Fruit fly (Drosophila melanogaster) whole organism, embryonic: Measurements from ENCODE around the gene CG9674.

Experiments used
- Atf3 ChIP-seq: fragments of 200-800 bp; sonication (Bioruptor generic); optimal IDR thresholded peaks from 3 replicates; lab custom pipeline; 2016; ENCODE audit warnings: missing biosample characterization, missing genetic modification characterization
- Blimp-1 ChIP-seq: fragments of 200-800 bp; sonication (Bioruptor generic); optimal IDR thresholded peaks from 3 replicates; lab custom pipeline; 2018; ENCODE audit warnings: missing biosample characterization, missing genetic modification characterization, mild to moderate bottlenecking, moderate library complexity, missing genetic modification reagents
- CG1024 ChIP-seq: fragments of 200-800 bp; sonication (Bioruptor generic); IDR thresholded peaks from 2 replicates; pipeline ENCODE4 v1.3.6; 2022; ENCODE audit warnings: missing biosample characterization, missing genetic modification characterization
- CG15479 ChIP-seq: fragments of 200-800 bp; sonication (Bioruptor generic); optimal IDR thresholded peaks from 3 replicates; lab custom pipeline; 2019; ENCODE audit warnings: missing biosample characterization, mild to moderate bottlenecking, missing genetic modification characterization, moderate library complexity
- CG18011 ChIP-seq: fragments of 200-800 bp; sonication (Bioruptor generic); optimal IDR thresholded peaks from 2 replicates; lab custom pipeline; 2017; ENCODE audit warnings: missing biosample characterization, missing genetic modification characterization, mild to moderate bottlenecking, moderate library complexity, missing genotype
- CG1832 ChIP-seq: fragments of 200-800 bp; sonication (Bioruptor generic); optimal IDR thresholded peaks from 2 replicates; lab custom pipeline; 2017; ENCODE audit warnings: missing biosample characterization, mild to moderate bottlenecking, missing genetic modification characterization, inconsistent platforms
- CG30431 ChIP-seq: fragments of 200-800 bp; sonication (Bioruptor generic); optimal IDR thresholded peaks from 2 replicates; lab custom pipeline; 2017; ENCODE audit warnings: missing biosample characterization, missing genetic modification characterization
- CG31441 ChIP-seq: fragments of 200-800 bp; sonication (Bioruptor generic); IDR thresholded peaks from 2 replicates; pipeline ENCODE4 v1.3.6; 2022; ENCODE audit warnings: missing biosample characterization, missing genetic modification characterization
- CG34422 ChIP-seq: fragments of 200-800 bp; sonication (Bioruptor generic); IDR thresholded peaks from 3 replicates; pipeline ENCODE4 v1.3.6; 2022; ENCODE audit warnings: missing biosample characterization, missing genetic modification characterization
- CG3995 ChIP-seq: fragments of 200-800 bp; sonication (Bioruptor generic); optimal IDR thresholded peaks from 3 replicates; lab custom pipeline; 2016; ENCODE audit warnings: missing biosample characterization, missing genetic modification characterization
- CG7745 ChIP-seq: fragments of 200-800 bp; sonication (Bioruptor generic); optimal IDR thresholded peaks from 2 replicates; lab custom pipeline; 2018; ENCODE audit warnings: missing biosample characterization, mild to moderate bottlenecking, missing genetic modification characterization, moderate library complexity
- CG7963 ChIP-seq: fragments of 200-800 bp; sonication (Bioruptor generic); IDR thresholded peaks from 3 replicates; pipeline ENCODE4 v1.3.6; 2022; ENCODE audit warnings: missing biosample characterization, missing genetic modification characterization; ENCODE audit not compliant: partially characterized antibody
- CG9215 ChIP-seq: fragments of 200-800 bp; sonication (Bioruptor generic); IDR thresholded peaks from 2 replicates; pipeline ENCODE4 v1.3.6; 2022; ENCODE audit warnings: missing biosample characterization, missing genetic modification characterization
- CG9609 ChIP-seq: fragments of 200-800 bp; sonication (Bioruptor generic); optimal IDR thresholded peaks from 3 replicates; lab custom pipeline; 2016; ENCODE audit warnings: missing biosample characterization, missing genetic modification characterization
- Dbx ChIP-seq: fragments of 200-800 bp; sonication (Bioruptor generic); IDR thresholded peaks from 3 replicates; pipeline ENCODE4 v1.3.6; 2022; ENCODE audit warnings: missing biosample characterization, missing genetic modification characterization
- Dek ChIP-seq: fragments of 200-800 bp; sonication (Bioruptor generic); optimal IDR thresholded peaks from 3 replicates; lab custom pipeline; 2019; ENCODE audit warnings: missing biosample characterization, mild to moderate bottlenecking, missing genetic modification characterization, moderate library complexity
- Dip2 ChIP-seq: fragments of 200-800 bp; sonication (Bioruptor generic); IDR thresholded peaks from 2 replicates; pipeline ENCODE4 v1.3.6; 2022; ENCODE audit warnings: missing biosample characterization, missing genetic modification characterization
- Drgx ChIP-seq: fragments of 200-800 bp; sonication (Bioruptor generic); IDR thresholded peaks from 2 replicates; pipeline ENCODE4 v1.3.6; 2022; ENCODE audit warnings: missing biosample characterization, missing genetic modification characterization
- Eip74EF ChIP-seq, 2 experiments: fragments of 200-800 bp in 1 of 2; fragments of >200 bp in 1 of 2; sonication (Bioruptor generic) in 1 of 2; optimal IDR thresholded peaks; 2 replicates each; lab custom pipeline; 2017 to 2019; ENCODE audit warnings: missing biosample characterization in 2 of 2, missing genetic modification characterization in 2 of 2, mild to moderate bottlenecking in 1 of 2, moderate library complexity in 1 of 2
- HLH54F ChIP-seq: fragments of 200-800 bp; sonication (Bioruptor generic); optimal IDR thresholded peaks from 3 replicates; lab custom pipeline; 2016; ENCODE audit warnings: missing biosample characterization, missing genetic modification characterization
- Hr78 ChIP-seq, 2 experiments: fragments of 200-800 bp in 1 of 2; fragments of >200 bp in 1 of 2; sonication (Bioruptor generic) in 1 of 2; optimal IDR thresholded peaks; 2 replicates each; lab custom pipeline; 2017 to 2019; ENCODE audit warnings: missing biosample characterization in 2 of 2, missing genetic modification characterization in 2 of 2, mild to moderate bottlenecking in 1 of 2, moderate library complexity in 1 of 2
- Hsf ChIP-seq: fragments of 200-800 bp; sonication (Bioruptor generic); optimal IDR thresholded peaks from 3 replicates; lab custom pipeline; 2016; ENCODE audit warnings: missing biosample characterization, missing genetic modification characterization
- Kr ChIP-seq: fragments of 200-800 bp; sonication (Bioruptor generic); optimal IDR thresholded peaks from 2 replicates; lab custom pipeline; 2017; ENCODE audit warnings: missing biosample characterization, mild to moderate bottlenecking, missing genetic modification characterization
- Pdp1 ChIP-seq, 2 experiments: fragments of 200-800 bp; sonication (Bioruptor generic); optimal IDR thresholded peaks; 3 replicates each; lab custom pipeline; 2016; ENCODE audit warnings: missing biosample characterization in 2 of 2, missing genetic modification characterization in 2 of 2, mild to moderate bottlenecking in 1 of 2, moderate library complexity in 1 of 2
- Ptx1 ChIP-seq: fragments of 200-800 bp; sonication (Bioruptor generic); IDR thresholded peaks from 2 replicates; pipeline ENCODE4 v1.3.6; 2022; ENCODE audit warnings: missing biosample characterization, missing genetic modification characterization
- al ChIP-seq: fragments of 200-800 bp; sonication (Bioruptor generic); IDR thresholded peaks from 2 replicates; pipeline ENCODE4 v1.3.6; 2022; ENCODE audit warnings: missing biosample characterization, missing genetic modification characterization
- aop ChIP-seq: fragments of 200-800 bp; sonication (Bioruptor generic); IDR thresholded peaks from 2 replicates; pipeline ENCODE4 v1.3.6; 2022; ENCODE audit warnings: missing biosample characterization, missing genetic modification characterization
- ato ChIP-seq: fragments of 200-800 bp; sonication (Bioruptor generic); IDR thresholded peaks from 2 replicates; pipeline ENCODE4 v1.3.6; 2022; ENCODE audit warnings: missing biosample characterization, missing genetic modification characterization; ENCODE audit not compliant: partially characterized antibody
- cg ChIP-seq: fragments of 200-800 bp; sonication (Bioruptor generic); optimal IDR thresholded peaks from 3 replicates; lab custom pipeline; 2019; ENCODE audit warnings: missing biosample characterization, mild to moderate bottlenecking, missing genetic modification characterization, moderate library complexity
- crol ChIP-seq: fragments of 200-800 bp; sonication (Bioruptor generic); IDR thresholded peaks from 2 replicates; pipeline ENCODE4 v1.3.6; 2022; ENCODE audit warnings: missing biosample characterization, missing genetic modification characterization
- danr ChIP-seq: fragments of 200-800 bp; sonication (Bioruptor generic); IDR thresholded peaks from 2 replicates; pipeline ENCODE4 v1.3.6; 2022; ENCODE audit warnings: missing biosample characterization, missing genetic modification characterization
- ftz-f1 ChIP-seq: fragments of 200-800 bp; sonication (Bioruptor generic); optimal IDR thresholded peaks from 2 replicates; lab custom pipeline; 2016; ENCODE audit warnings: missing biosample characterization, missing genetic modification characterization
- gcm ChIP-seq: fragments of 200-800 bp; sonication (Bioruptor generic); optimal IDR thresholded peaks from 2 replicates; lab custom pipeline; 2019; ENCODE audit warnings: missing biosample characterization, mild to moderate bottlenecking, missing genetic modification characterization, moderate library complexity
- ham ChIP-seq: fragments of 200-800 bp; sonication (Bioruptor generic); IDR thresholded peaks from 2 replicates; pipeline ENCODE4 v1.3.6; 2022; ENCODE audit warnings: missing biosample characterization, missing genetic modification characterization
- ken ChIP-seq: fragments of 200-800 bp; sonication (Bioruptor generic); IDR thresholded peaks from 3 replicates; pipeline ENCODE4 v1.3.6; 2022; ENCODE audit warnings: missing biosample characterization, missing genetic modification characterization
- nerfin-1 ChIP-seq: fragments of 200-800 bp; sonication (Bioruptor generic); optimal IDR thresholded peaks from 3 replicates; lab custom pipeline; 2019; ENCODE audit warnings: missing biosample characterization, mild to moderate bottlenecking, missing genetic modification characterization, moderate library complexity
- pho ChIP-seq: fragments of 200-800 bp; sonication (Bioruptor generic); optimal IDR thresholded peaks from 2 replicates; lab custom pipeline; 2016; ENCODE audit warnings: missing biosample characterization, missing genetic modification characterization
- prd ChIP-seq, 3 experiments: fragments of >200 bp in 2 of 3; fragments of 200-800 bp in 1 of 3; sonication (Bioruptor generic) in 1 of 3; optimal IDR thresholded peaks in 2 of 3; IDR thresholded peaks in 1 of 3; 2 replicates in 2 of 3; 3 replicates in 1 of 3; pipeline versions ENCODE4 v1.3.6 to Lab custom; 2017 to 2022; ENCODE audit warnings: missing biosample characterization in 1 of 3, missing genetic modification characterization in 1 of 3
- pros ChIP-seq: fragments of 200-800 bp; sonication (Bioruptor generic); optimal IDR thresholded peaks from 3 replicates; lab custom pipeline; 2019; ENCODE audit warnings: missing biosample characterization, mild to moderate bottlenecking, missing genetic modification characterization, moderate library complexity
- pzg ChIP-seq: fragments of 200-800 bp; sonication (Bioruptor generic); optimal IDR thresholded peaks from 3 replicates; lab custom pipeline; 2018; ENCODE audit warnings: missing biosample characterization, mild to moderate bottlenecking, missing genetic modification characterization, moderate library complexity
- ro ChIP-seq: fragments of 200-800 bp; sonication (Bioruptor generic); IDR thresholded peaks from 2 replicates; pipeline ENCODE4 v1.3.6; 2022; ENCODE audit warnings: missing biosample characterization, missing genetic modification characterization
- sim ChIP-seq: fragments of 200-800 bp; sonication (Bioruptor generic); IDR thresholded peaks from 2 replicates; pipeline ENCODE4 v1.3.6; 2022; ENCODE audit warnings: missing biosample characterization, missing genetic modification characterization
- stc ChIP-seq: fragments of 200-800 bp; sonication (Bioruptor generic); IDR thresholded peaks from 2 replicates; pipeline ENCODE4 v1.3.6; 2022; ENCODE audit warnings: missing biosample characterization, missing genetic modification characterization
- trh ChIP-seq: fragments of 200-800 bp; sonication (Bioruptor generic); optimal IDR thresholded peaks from 2 replicates; lab custom pipeline; 2016; ENCODE audit warnings: missing biosample characterization, missing genetic modification characterization
- vnd ChIP-seq: fragments of 200-800 bp; sonication (Bioruptor generic); IDR thresholded peaks from 3 replicates; pipeline ENCODE4 v1.3.6; 2022; ENCODE audit warnings: missing biosample characterization, missing genetic modification characterization; ENCODE audit not compliant: partially characterized antibody

The CG9674 gene

DNA sequence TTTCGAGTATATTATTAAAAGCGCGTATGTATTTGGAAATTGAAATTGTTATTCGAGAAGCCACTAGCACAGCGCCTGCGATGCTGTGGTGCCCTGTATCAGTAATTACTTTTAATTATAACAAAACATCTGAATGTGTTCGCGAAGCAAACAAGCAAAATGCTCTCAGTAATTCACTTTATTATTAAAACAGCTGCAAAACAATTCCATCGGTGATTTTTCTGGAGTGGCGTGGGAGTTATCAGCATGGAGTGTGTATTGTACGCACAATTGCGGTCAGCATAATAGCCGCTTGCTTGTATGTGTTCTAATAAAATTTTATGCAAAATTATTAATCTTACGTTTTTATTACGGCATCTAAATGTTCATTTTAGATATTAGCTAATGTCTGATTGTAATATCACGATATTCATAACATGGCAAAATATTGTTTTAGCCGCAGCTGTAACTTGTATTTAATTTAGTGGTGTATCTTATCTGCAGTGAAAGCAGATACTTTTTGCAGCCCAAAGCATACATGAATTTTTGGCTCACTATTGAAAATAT is 25.2 kb downstream of the CG9674 start (continued):
- TF ChIP-seq Hsf (peak; percentile 74), gcm (GFP tag; lab: Kevin White, UChicago) (peak; percentile 37)
- TF ChIP-seq, all 482 proteins: peak for 284

DNA sequence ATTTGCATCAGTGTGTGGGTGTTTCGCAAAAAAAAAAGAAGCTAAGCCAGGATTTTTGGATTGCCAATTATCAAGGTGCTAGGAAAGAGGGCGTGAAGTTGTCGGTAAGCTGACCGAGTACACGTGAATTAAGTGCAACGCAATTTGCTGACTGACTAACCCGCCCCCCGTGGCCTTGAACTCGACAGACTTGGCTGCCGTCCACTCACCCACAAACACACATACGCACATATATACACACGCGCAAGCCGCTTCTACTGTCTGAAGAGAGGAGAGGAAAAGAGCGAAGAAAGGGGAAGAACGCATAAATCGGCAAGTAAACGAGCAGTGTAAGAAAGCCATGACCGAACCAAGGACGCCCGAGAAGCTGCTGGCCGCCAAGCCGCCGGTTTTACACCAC is 27.2 kb downstream of the CG9674 start:
- no peak for TF ChIP-seq aop (GFP tag; lab: Robert Waterston, UW)
- peak; percentile 60 for TF ChIP-seq cg (GFP tag; lab: Kevin White, UChicago)
- 0 out of 3 replicates have a peak, but pooled peaks have one; percentile 54 for TF ChIP-seq CG34422 (GFP tag; lab: Robert Waterston, UW)
- peak in 1 of 2 experiments; percentile 52 for TF ChIP-seq Hr78 (GFP tag; optimal IDR thresholded peaks at IDR 0.05; lab: Kevin White, UChicago)
- TF ChIP-seq ftz-f1 (GFP tag; lab: Kevin White, UChicago), result peak; percentile 54
- 0 out of 3 replicates have a peak, but pooled peaks have one; percentile 2 for TF ChIP-seq CG7963 (GFP tag; lab: Robert Waterston, UW)
- peak; percentile 60 for TF ChIP-seq crol (GFP tag; lab: Robert Waterston, UW)
- no peak for TF ChIP-seq Drgx (GFP tag; lab: Robert Waterston, UW)
- TF ChIP-seq CG30431 (GFP tag; lab: Kevin White, UChicago), result no peak
- 0 out of 2 replicates have a peak, but pooled peaks have one; percentile 8 for TF ChIP-seq stc
- no peak for TF ChIP-seq Blimp-1 (GFP tag; lab: Kevin White, UChicago)
- TF ChIP-seq HLH54F (GFP tag; lab: Kevin White, UChicago), result no peak
- peak; percentile 69 for TF ChIP-seq nerfin-1 (tag; lab: Kevin White, UChicago)

DNA sequence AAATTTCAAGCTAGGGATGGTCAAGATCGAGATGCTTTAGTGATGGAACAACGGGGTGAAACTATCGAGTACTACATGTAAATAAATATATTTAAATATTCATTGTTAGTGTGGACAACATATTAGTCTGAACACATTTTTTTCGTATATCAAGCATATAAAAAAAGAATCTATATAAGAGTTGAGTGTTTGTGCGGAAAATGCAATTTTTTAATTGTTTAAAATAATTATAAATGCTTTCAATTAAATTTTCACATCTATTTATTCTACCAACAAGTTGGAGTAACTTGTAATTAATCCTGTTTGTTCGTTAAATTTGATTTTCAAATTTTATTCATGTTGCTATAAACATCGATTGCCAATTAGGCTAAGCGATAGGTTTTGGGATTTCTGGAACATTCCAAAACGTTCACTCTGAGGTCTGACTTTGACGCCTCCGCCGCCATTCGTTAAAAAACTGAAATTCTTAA is 27.8 kb downstream of the CG9674 start, which contains the start of the genes mus302 and CG9705:
Gene mus302 (minus strand): TSS at position 33 of the 470 bp plus-strand sequence.
Gene CG9705 (plus strand): TSS at position 397 of the 470 bp plus-strand sequence.
- TF ChIP-seq CG7745 (tag; lab: Kevin White, UChicago), result no peak
- TF ChIP-seq trh (GFP tag; lab: Kevin White, UChicago), result peak; percentile 31
- no peak for TF ChIP-seq danr (GFP tag; lab: Robert Waterston, UW)
- no peak for TF ChIP-seq ham (GFP tag; lab: Robert Waterston, UW)
- no peak for TF ChIP-seq Kr (GFP tag; lab: Kevin White, UChicago)
- TF ChIP-seq CG18011, result no peak
- TF ChIP-seq stc, result no peak
- TF ChIP-seq al (GFP tag; lab: Robert Waterston, UW), result peak; percentile 39; the same call in 1 of the 2 replicates
- no peak for TF ChIP-seq CG9609 (GFP tag; lab: Kevin White, UChicago)
- TF ChIP-seq ro (GFP tag; lab: Robert Waterston, UW), result no peak
- peak; percentile 73 for TF ChIP-seq CG31441 (GFP tag; lab: Robert Waterston, UW)
- TF ChIP-seq pzg (GFP tag; lab: Kevin White, UChicago), result peak; percentile 34
- TF ChIP-seq CG15479, result no peak
- TF ChIP-seq Atf3, result no peak
- TF ChIP-seq pros (GFP tag; lab: Kevin White, UChicago), result no peak
- peak; percentile 41 for TF ChIP-seq Ptx1 (GFP tag; lab: Robert Waterston, UW)
- TF ChIP-seq vnd (GFP tag; lab: Robert Waterston, UW), result peak; percentile 61; the same call in 2 of the 3 replicates
- peak; percentile 50 for TF ChIP-seq Dek (tag; lab: Kevin White, UChicago)
- 0 out of 3 replicates have a peak, but pooled peaks have one; percentile 19 for TF ChIP-seq ken (GFP tag; lab: Robert Waterston, UW)
- TF ChIP-seq pho (GFP tag; lab: Kevin White, UChicago), result no peak
- 0 out of 3 replicates have a peak, but pooled peaks have one; percentile 23 for TF ChIP-seq Dbx (GFP tag; lab: Robert Waterston, UW)
- no peak for TF ChIP-seq sim (GFP tag; lab: Robert Waterston, UW)
- TF ChIP-seq CG1832 (GFP tag; lab: Kevin White, UChicago), result no peak
- TF ChIP-seq CG9215 (GFP tag; lab: Robert Waterston, UW), result no peak
- TF ChIP-seq CG3995 (GFP tag; lab: Kevin White, UChicago), result peak; percentile 33
- no peak for TF ChIP-seq prd (optimal IDR thresholded peaks at IDR 0.05; lab: Kevin White, UChicago)
- peak; percentile 71 for TF ChIP-seq prd (GFP tag; IDR thresholded peaks at IDR 0.05; lab: Robert Waterston, UW)
- no peak for TF ChIP-seq ato (GFP tag; lab: Robert Waterston, UW)
- TF ChIP-seq Pdp1 (GFP tag; optimal IDR thresholded peaks at IDR 0.05; lab: Kevin White, UChicago), result peak; percentile 14 to 26
- no peak for TF ChIP-seq Dip2
- TF ChIP-seq Eip74EF (GFP tag; optimal IDR thresholded peaks at IDR 0.05; lab: Kevin White, UChicago), result no peak
- no peak for TF ChIP-seq CG1024 (GFP tag; lab: Robert Waterston, UW)
